Worm (Caenorhabditis elegans) whole organism, L4/young adult: Measurements from ENCODE around the gene amt-1.

Source experiments
- W03F9.2 ChIP-seq: fragments of 150-350 bp; optimal IDR thresholded peaks from 2 replicates; lab custom pipeline; 2014; ENCODE audit warnings: missing biosample characterization, missing genetic modification characterization
- dao-5 ChIP-seq: sonication (generic microtip); optimal IDR thresholded peaks from 2 replicates; lab custom pipeline; 2016; ENCODE audit warnings: missing genotype, missing genetic modification characterization, moderate library complexity, missing compliant biosample characterization
- him-1 ChIP-seq: sonication (generic microtip); optimal IDR thresholded peaks from 2 replicates; lab custom pipeline; 2016; ENCODE audit warnings: missing genotype, missing genetic modification reagents, missing genetic modification characterization, missing compliant biosample characterization

The amt-1 gene

DNA sequence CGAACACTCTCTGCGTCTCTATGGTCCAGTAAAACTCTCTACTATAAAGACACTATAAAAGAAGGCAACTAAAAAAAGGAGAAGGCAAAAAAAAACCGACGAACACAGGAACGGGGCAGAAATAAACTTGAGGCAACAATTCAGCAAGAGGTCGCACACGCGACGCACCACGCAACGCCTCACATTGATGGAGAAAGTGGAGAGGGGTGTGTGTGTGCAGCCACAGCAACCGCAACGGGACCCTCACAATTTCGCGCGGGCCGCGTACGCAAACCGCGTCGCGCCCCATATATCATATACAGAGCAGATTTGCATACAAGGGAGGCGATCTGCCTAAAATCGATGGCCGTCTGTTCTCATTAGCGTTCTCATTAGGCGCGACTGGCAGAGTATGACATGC is 45.6 kb downstream of the amt-1 start:
- TF ChIP-seq him-1 (tag; lab: Kevin White, UChicago) (peak; percentile 46), dao-5 (tag; lab: Kevin White, UChicago) (no peak)

DNA sequence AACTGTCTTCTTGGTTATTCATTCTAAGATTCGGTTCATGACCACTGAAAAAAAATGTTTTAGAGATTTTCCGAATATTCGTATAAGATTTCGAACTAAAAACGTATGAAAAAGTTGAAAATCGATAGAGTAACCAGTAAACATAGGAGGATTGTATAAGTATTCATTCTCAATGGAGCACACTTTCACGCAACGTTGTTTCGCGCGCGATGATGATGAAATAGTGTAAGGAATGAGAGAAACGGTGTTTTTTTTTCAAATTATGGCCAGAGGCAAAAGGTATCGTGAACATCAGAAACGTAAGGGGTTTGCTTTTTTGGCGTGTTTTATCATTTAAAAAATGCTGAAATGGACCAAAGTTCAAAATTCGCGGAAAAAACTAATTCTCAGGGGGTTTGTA is 48.3 kb downstream of the amt-1 start, which contains the start of gene pqn-65:
TSS of gene pqn-65 (minus strand) at position 54 of the 400 bp plus-strand sequence.
- TF ChIP-seq him-1 (tag; lab: Kevin White, UChicago) (no peak), W03F9.2 (tag; lab: Kevin White, UChicago) (no peak), dao-5 (tag; lab: Kevin White, UChicago) (no peak)

DNA sequence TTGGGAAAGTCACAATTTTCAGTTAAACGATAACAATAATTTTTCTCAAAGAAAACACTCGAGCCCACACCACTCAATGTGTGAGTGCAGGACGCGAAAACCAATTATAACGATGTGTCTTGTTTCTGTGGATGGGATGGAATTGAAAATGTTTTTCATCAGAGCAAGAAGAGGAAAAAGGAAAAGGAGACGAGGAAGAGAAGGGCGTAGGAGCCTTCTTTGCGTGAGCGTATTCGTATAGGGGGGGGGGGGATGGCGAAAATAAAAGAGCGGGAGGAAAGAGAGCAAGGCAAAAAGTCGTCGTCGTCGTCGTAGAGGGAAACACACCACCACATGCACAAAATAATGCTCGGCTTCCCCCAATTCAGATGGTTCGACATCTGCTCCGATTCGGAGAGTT is 48.8 kb downstream of the amt-1 start:
- TF ChIP-seq him-1 (tag; lab: Kevin White, UChicago) (peak; percentile 22), dao-5 (tag; lab: Kevin White, UChicago) (no peak), W03F9.2 (tag; lab: Kevin White, UChicago) (no peak)

DNA sequence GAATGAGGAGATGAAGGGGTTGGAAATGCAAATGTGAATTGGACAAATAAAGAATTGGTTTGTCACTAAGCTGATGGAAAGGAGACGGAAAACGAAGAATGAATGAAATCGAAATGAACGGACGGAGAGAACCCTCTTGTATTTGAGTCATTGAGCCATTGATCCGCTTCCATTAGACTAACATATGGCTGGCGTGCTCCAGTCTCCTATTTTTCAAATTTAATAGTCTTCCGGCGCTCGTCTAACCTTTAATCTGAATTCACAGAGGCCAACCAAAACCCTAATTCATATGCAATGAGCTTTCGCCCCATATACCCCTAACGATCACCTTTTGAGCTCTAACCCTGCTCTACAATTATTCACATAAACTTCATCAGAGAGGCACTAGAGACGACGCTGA is 50.8 kb downstream of the amt-1 start, which contains the start of gene C46C11.3:
TSS of gene C46C11.3 (plus strand) at position 301 of the 400 bp plus-strand sequence.
- no peak for TF ChIP-seq him-1 (tag; lab: Kevin White, UChicago)
- TF ChIP-seq dao-5 (tag; lab: Kevin White, UChicago) = no peak
- TF ChIP-seq W03F9.2 (tag; lab: Kevin White, UChicago) = no peak
